Worm (Caenorhabditis elegans) whole organism, L3 larva: ENCODE data around the gene ndg-4.

Source experiments
- ceh-28 ChIP-seq: fragments of 150-350 bp; optimal IDR thresholded peaks from 2 replicates; lab custom pipeline; 2014; ENCODE audit warnings: missing biosample characterization, missing genetic modification reagents, missing genetic modification characterization
- ceh-82 ChIP-seq: fragments of 150-350 bp; optimal IDR thresholded peaks from 2 replicates; lab custom pipeline; 2014; ENCODE audit warnings: missing biosample characterization, missing genetic modification characterization
- elt-1 ChIP-seq: fragments of 150-350 bp; optimal IDR thresholded peaks from 2 replicates; lab custom pipeline; 2014; ENCODE audit warnings: missing biosample characterization, missing genetic modification characterization
- fos-1 ChIP-seq: fragments of 150-350 bp; optimal IDR thresholded peaks from 2 replicates; lab custom pipeline; 2014; ENCODE audit warnings: missing biosample characterization, missing genetic modification characterization
- lin-39 ChIP-seq: fragments of 150-350 bp; optimal IDR thresholded peaks from 2 replicates; lab custom pipeline; 2018; ENCODE audit warnings: missing biosample characterization, missing genetic modification reagents, missing genetic modification characterization
- nfya-1 ChIP-seq: sonication (generic microtip); optimal IDR thresholded peaks from 2 replicates; lab custom pipeline; 2017; ENCODE audit warnings: missing genetic modification characterization, mild to moderate bottlenecking, missing compliant biosample characterization, antibody characterized with exemption, moderate library complexity; ENCODE audit not compliant: insufficient read depth
- nhr-237 ChIP-seq: fragments of 150-350 bp; optimal IDR thresholded peaks from 2 replicates; lab custom pipeline; 2014; ENCODE audit warnings: missing biosample characterization, missing genetic modification characterization
- pha-4 ChIP-seq: fragments of 150-350 bp; optimal IDR thresholded peaks from 2 replicates; lab custom pipeline; 2014; ENCODE audit warnings: missing biosample characterization, missing genetic modification reagents, missing genetic modification characterization
- ztf-4 ChIP-seq: fragments of 150-350 bp; optimal IDR thresholded peaks from 2 replicates; lab custom pipeline; 2014; ENCODE audit warnings: missing biosample characterization, missing genetic modification characterization

ce11 chrIII:4429402-4429801 lies 37.8 kb downstream of the ndg-4 start, which contains the start of gene C28A5.6:
- TF ChIP-seq ceh-82 (no peak), pha-4 (tag; lab: Kevin White, UChicago) (no peak), elt-1 (no peak), fos-1 (tag; lab: Kevin White, UChicago) (no peak), nhr-237 (tag; lab: Kevin White, UChicago) (no peak), ceh-28 (tag; lab: Kevin White, UChicago) (no peak), lin-39 (no peak), nfya-1 (tag; lab: Kevin White, UChicago) (no peak), ztf-4 (tag; lab: Kevin White, UChicago) (no peak)
